Fruit fly (Drosophila melanogaster): ENCODE measurements around the gene Megf8.

Gene Megf8

DNA sequence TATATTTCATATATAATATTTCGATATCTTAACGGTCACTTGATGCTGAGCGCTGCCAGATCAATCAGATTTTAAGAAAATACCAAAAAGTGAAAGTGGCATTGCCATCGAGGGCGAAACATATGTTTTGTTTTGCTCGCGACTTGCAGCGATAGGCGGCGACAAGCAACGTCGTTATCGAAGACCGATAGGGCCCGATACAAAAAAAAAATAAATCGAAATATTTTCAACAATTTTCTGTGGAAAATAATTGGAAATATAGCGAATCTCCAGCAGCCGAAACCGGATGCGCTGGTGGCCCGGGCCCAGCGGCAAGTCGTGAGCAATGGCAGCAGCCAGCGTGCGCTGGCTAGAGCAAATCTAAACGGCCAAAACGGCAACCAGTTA, at the start of gene Megf8:
TSS of gene Megf8 (plus strand) at position 190 of the 387 bp plus-strand sequence.
- TF ChIP-seq Pif1B (GFP tag; optimal IDR thresholded peaks at IDR 0.05), result no peak
- no peak for TF ChIP-seq CG8301 (tag; optimal IDR thresholded peaks at IDR 0.05)
- TF ChIP-seq fd96Ca (GFP tag; IDR thresholded peaks at IDR 0.05), result no peak
- TF ChIP-seq CG17806 (tag; optimal IDR thresholded peaks at IDR 0.05), result no peak
- no peak for TF ChIP-seq CG8159 (tag; optimal IDR thresholded peaks at IDR 0.05)
- TF ChIP-seq CG10348 (GFP tag; IDR thresholded peaks at IDR 0.05), result no peak
- TF ChIP-seq rn (GFP tag; IDR thresholded peaks at IDR 0.05), result no peak
- no peak for TF ChIP-seq Pif1A (GFP tag; optimal IDR thresholded peaks at IDR 0.05)

dm6 chr2L:7993984-7994854, 49.1 kb upstream of the Megf8 start, which contains the start of gene pes:
TSS of gene pes (minus strand) at chr2L:7994184.
- TF ChIP-seq CG10348 (GFP tag; IDR thresholded peaks at IDR 0.05) (no peak; the same call in 1 of the 2 replicates), CG13204 (GFP tag; optimal IDR thresholded peaks at IDR 0.05) (peak; percentile 51), CG32121 (GFP tag; IDR thresholded peaks at IDR 0.05) (peak; percentile 94), CG15710 (tag; optimal IDR thresholded peaks at IDR 0.05) (no peak), EcR (GFP tag; optimal IDR thresholded peaks at IDR 0.05) (peak; percentile 75), rn (GFP tag; IDR thresholded peaks at IDR 0.05) (peak; percentile 81), CG12605 (GFP tag; IDR thresholded peaks at IDR 0.05) (no peak), Ets98B (GFP tag; IDR thresholded peaks at IDR 0.05) (peak; percentile 85), D1 (tag; optimal IDR thresholded peaks at IDR 0.05) (peak; percentile 91), CG8159 (tag; optimal IDR thresholded peaks at IDR 0.05) (peak; percentile 94), Pif1A (GFP tag; optimal IDR thresholded peaks at IDR 0.05) (peak; percentile 97), Snoo (tag; optimal IDR thresholded peaks at IDR 0.05) (peak; percentile 91), CG17806 (tag; optimal IDR thresholded peaks at IDR 0.05) (peak; percentile 86), fd96Ca (GFP tag; IDR thresholded peaks at IDR 0.05) (peak; percentile 96), CG4496 (GFP tag; IDR thresholded peaks at IDR 0.05) (peak; percentile 93), CG14655 (GFP tag; optimal IDR thresholded peaks at IDR 0.05) (peak; percentile 93), Pif1B (GFP tag; optimal IDR thresholded peaks at IDR 0.05) (peak; percentile 97), CG8301 (tag; optimal IDR thresholded peaks at IDR 0.05) (peak; percentile 90), CG9948 (tag; optimal IDR thresholded peaks at IDR 0.05) (peak; percentile 89), gl (tag; optimal IDR thresholded peaks at IDR 0.05) (peak; percentile 75), CG34367 (tag; optimal IDR thresholded peaks at IDR 0.05) (peak; percentile 61)

DNA sequence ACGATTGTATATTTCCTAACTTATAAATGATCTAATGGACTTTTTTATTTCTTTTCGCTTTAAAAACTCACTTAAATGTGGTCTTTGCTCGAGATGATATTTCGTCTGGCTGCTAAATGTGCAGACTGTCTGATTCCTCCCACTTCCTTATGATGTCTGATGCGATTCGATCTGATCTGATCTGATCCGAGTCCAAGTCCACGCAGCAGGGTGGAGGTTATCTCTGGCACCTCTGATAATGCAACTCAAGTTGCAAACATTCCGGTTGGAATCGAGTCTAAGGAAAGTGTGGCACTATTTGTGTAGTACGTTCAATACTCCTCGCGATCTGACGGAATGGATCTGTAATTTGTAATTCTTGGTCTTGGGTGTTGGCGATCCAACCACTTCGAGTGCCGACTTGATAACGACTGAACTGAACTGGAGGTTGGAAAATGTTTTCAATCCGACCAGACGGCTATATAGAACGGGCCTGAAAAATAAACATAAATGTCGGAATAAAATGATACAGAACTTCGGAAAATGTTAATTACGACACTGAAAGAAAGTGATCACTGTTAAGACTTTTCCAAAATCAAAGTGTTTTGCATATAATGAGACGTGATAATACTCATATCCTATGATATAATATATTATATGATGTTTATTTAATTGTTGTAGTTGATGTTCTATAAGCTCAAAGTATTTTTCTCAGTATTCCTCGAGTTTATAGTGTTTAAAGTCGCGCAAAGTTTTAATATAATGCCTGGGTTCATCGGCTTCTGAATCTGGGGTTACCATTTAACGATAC, 45.8 kb upstream of the Megf8 start:
- TF ChIP-seq CG14655 (GFP tag; optimal IDR thresholded peaks at IDR 0.05), result peak; percentile 67
- TF ChIP-seq CG12605 (GFP tag; IDR thresholded peaks at IDR 0.05), result 0 out of 2 replicates have a peak, but pooled peaks have one; percentile 16
- no peak for TF ChIP-seq fd96Ca (GFP tag; IDR thresholded peaks at IDR 0.05)
- peak; percentile 43 for TF ChIP-seq CG9948 (tag; optimal IDR thresholded peaks at IDR 0.05)
- no peak for TF ChIP-seq rn (GFP tag; IDR thresholded peaks at IDR 0.05)
- TF ChIP-seq CG10348 (GFP tag; IDR thresholded peaks at IDR 0.05), result no peak
- TF ChIP-seq CG17806 (tag; optimal IDR thresholded peaks at IDR 0.05), result peak; percentile 64
- TF ChIP-seq CG34367 (tag; optimal IDR thresholded peaks at IDR 0.05), result peak; percentile 39
- peak; percentile 52; the same call in 1 of the 2 replicates for TF ChIP-seq CG32121 (GFP tag; IDR thresholded peaks at IDR 0.05)
- TF ChIP-seq CG8159 (tag; optimal IDR thresholded peaks at IDR 0.05), result peak; percentile 74
- no peak for TF ChIP-seq CG4496 (GFP tag; IDR thresholded peaks at IDR 0.05)
- TF ChIP-seq EcR (GFP tag; optimal IDR thresholded peaks at IDR 0.05), result peak; percentile 21
- TF ChIP-seq CG15710 (tag; optimal IDR thresholded peaks at IDR 0.05), result peak; percentile 33
- TF ChIP-seq CG8301 (tag; optimal IDR thresholded peaks at IDR 0.05), result peak; percentile 53
- no peak for TF ChIP-seq Pif1B (GFP tag; optimal IDR thresholded peaks at IDR 0.05)
- no peak for TF ChIP-seq gl (tag; optimal IDR thresholded peaks at IDR 0.05)
- no peak for TF ChIP-seq CG13204 (GFP tag; optimal IDR thresholded peaks at IDR 0.05)

dm6 chr2L:7998080-7998457, 45.2 kb upstream of the Megf8 start, which contains the start of gene CG7227:
TSS of gene CG7227 (minus strand) at chr2L:7998151.
- TF ChIP-seq Snoo (tag; optimal IDR thresholded peaks at IDR 0.05) (no peak), CG14655 (GFP tag; optimal IDR thresholded peaks at IDR 0.05) (no peak), Ets98B (GFP tag; IDR thresholded peaks at IDR 0.05) (no peak), EcR (GFP tag; optimal IDR thresholded peaks at IDR 0.05) (no peak), CG17806 (tag; optimal IDR thresholded peaks at IDR 0.05) (no peak), CG10348 (GFP tag; IDR thresholded peaks at IDR 0.05) (no peak), gl (tag; optimal IDR thresholded peaks at IDR 0.05) (no peak), CG32121 (GFP tag; IDR thresholded peaks at IDR 0.05) (no peak), Pif1A (GFP tag; optimal IDR thresholded peaks at IDR 0.05) (no peak), CG13204 (GFP tag; optimal IDR thresholded peaks at IDR 0.05) (no peak), CG8159 (tag; optimal IDR thresholded peaks at IDR 0.05) (no peak), Pif1B (GFP tag; optimal IDR thresholded peaks at IDR 0.05) (no peak), CG12605 (GFP tag; IDR thresholded peaks at IDR 0.05) (no peak), CG15710 (tag; optimal IDR thresholded peaks at IDR 0.05) (no peak), fd96Ca (GFP tag; IDR thresholded peaks at IDR 0.05) (no peak), CG4496 (GFP tag; IDR thresholded peaks at IDR 0.05) (no peak)

- TF ChIP-seq CG12605 (GFP tag; IDR thresholded peaks at IDR 0.05) (peak; percentile 75), Pif1A (GFP tag; optimal IDR thresholded peaks at IDR 0.05) (peak; percentile 48), gl (tag; optimal IDR thresholded peaks at IDR 0.05) (peak; percentile 9), CG14655 (GFP tag; optimal IDR thresholded peaks at IDR 0.05) (no peak), CG34367 (tag; optimal IDR thresholded peaks at IDR 0.05) (peak; percentile 10), CG32121 (GFP tag; IDR thresholded peaks at IDR 0.05) (peak; percentile 42; the same call in 1 of the 2 replicates), EcR (GFP tag; optimal IDR thresholded peaks at IDR 0.05) (peak; percentile 36), fd96Ca (GFP tag; IDR thresholded peaks at IDR 0.05) (no peak), Snoo (tag; optimal IDR thresholded peaks at IDR 0.05) (peak; percentile 4), rn (GFP tag; IDR thresholded peaks at IDR 0.05) (no peak), CG4496 (GFP tag; IDR thresholded peaks at IDR 0.05) (0 out of 3 replicates have a peak, but pooled peaks have one; percentile 36), CG15710 (tag; optimal IDR thresholded peaks at IDR 0.05) (peak; percentile 11), CG13204 (GFP tag; optimal IDR thresholded peaks at IDR 0.05) (peak; percentile 0), D1 (tag; optimal IDR thresholded peaks at IDR 0.05) (peak; percentile 59), CG8159 (tag; optimal IDR thresholded peaks at IDR 0.05) (no peak), Pif1B (GFP tag; optimal IDR thresholded peaks at IDR 0.05) (peak; percentile 16), CG17806 (tag; optimal IDR thresholded peaks at IDR 0.05) (no peak), Ets98B (GFP tag; IDR thresholded peaks at IDR 0.05) (peak; percentile 59; the same call in 1 of the 2 replicates), CG10348 (GFP tag; IDR thresholded peaks at IDR 0.05) (no peak)
Observed at dm6 chr2L:7998655-7999054, 44.6 kb upstream of the Megf8 start, which contains the start of gene Sirup. TSS of gene Sirup (plus strand) at chr2L:7998869.
